Worm (Caenorhabditis elegans) whole organism, midembryonic: ENCODE data around the gene cyk-1.
"Not testable (repeated sequence)": the region's sequence is repeated elsewhere in the genome, so short reads cannot be mapped to it uniquely, and the experiment has no call there.

Source experiments
- T22C8.4 ChIP-seq: fragments of 200-800 bp; sonication (Bioruptor generic); IDR thresholded peaks from 2 replicates; pipeline ENCODE4 v1.3.6; 2022; ENCODE audit warnings: missing genetic modification characterization, missing compliant biosample characterization
- cog-1 ChIP-seq: sonication (generic microtip); optimal IDR thresholded peaks from 2 replicates; lab custom pipeline; 2016; ENCODE audit warnings: missing genetic modification characterization, missing compliant biosample characterization
- flt-1 ChIP-seq: fragments of 200-800 bp; sonication (Bioruptor generic); IDR thresholded peaks from 2 replicates; pipeline ENCODE4 v1.3.6; 2022; ENCODE audit warnings: missing genetic modification characterization, missing compliant biosample characterization
- klf-2 ChIP-seq: fragments of 200-800 bp; sonication (Bioruptor generic); conservative IDR thresholded peaks from 2 replicates; pipeline ENCODE4 v1.3.6; 2022; ENCODE audit warnings: missing genetic modification reagents, missing genetic modification characterization, missing compliant biosample characterization
- med-1 ChIP-seq: sonication (generic microtip); optimal IDR thresholded peaks from 2 replicates; lab custom pipeline; 2017; ENCODE audit warnings: missing genetic modification characterization, mild to moderate bottlenecking, missing compliant biosample characterization, antibody characterized with exemption, missing genetic modification reagents; ENCODE audit not compliant: insufficient read depth
- tab-1 ChIP-seq: fragments of 200-800 bp; sonication (Bioruptor generic); IDR thresholded peaks from 2 replicates; pipeline ENCODE4 v1.3.6; 2022; ENCODE audit warnings: missing genetic modification characterization, missing compliant biosample characterization
- ztf-23 ChIP-seq: fragments of 200-800 bp; sonication (Bioruptor generic); IDR thresholded peaks from 2 replicates; pipeline ENCODE4 v1.3.6; 2022; ENCODE audit warnings: missing genetic modification reagents, missing genetic modification characterization, missing compliant biosample characterization

- TF ChIP-seq tab-1 (GFP tag; lab: Robert Waterston, UW); cog-1; klf-2 (GFP tag; lab: Robert Waterston, UW); med-1; ztf-23 (GFP tag; lab: Robert Waterston, UW); T22C8.4 (GFP tag; lab: Robert Waterston, UW): not testable (repeated sequence)
- peak; percentile 30; the same call in 1 of the 2 replicates for TF ChIP-seq flt-1 (GFP tag; lab: Robert Waterston, UW)
These were observed 46.9 kb downstream of the cyk-1 start, which contains the start of gene F31E3.6 for ce11 chrIII:6981989-6982553.
